Fruit fly (Drosophila melanogaster): ENCODE results near the gene Nepl20.

dm6 chr3R:28841968-28842367 is 38.6 kb upstream of the Nepl20 start:
- TF ChIP-seq psq (GFP tag; optimal IDR thresholded peaks at IDR 0.05) (no peak), Abd-B (GFP tag; optimal IDR thresholded peaks at IDR 0.05) (no peak), usp (GFP tag; optimal IDR thresholded peaks at IDR 0.05) (no peak)

Data from whole organism, wandering third instar larva.